Worm (Caenorhabditis elegans) whole organism, young adult: ENCODE results near the gene clp-2.

Source experiments
- B0035.1 ChIP-seq: sonication (generic microtip); optimal IDR thresholded peaks from 2 replicates; lab custom pipeline; 2016; ENCODE audit warnings: missing genetic modification characterization, mild to moderate bottlenecking, missing compliant biosample characterization, missing genotype, missing genetic modification reagents
- ccch-3 ChIP-seq: fragments of 200-800 bp; sonication (Bioruptor generic); optimal IDR thresholded peaks from 2 replicates; lab custom pipeline; 2018; ENCODE audit warnings: mild to moderate bottlenecking, missing genetic modification characterization, missing compliant biosample characterization
- hmg-1.2 ChIP-seq: fragments of 200-800 bp; sonication (Bioruptor generic); IDR thresholded peaks from 2 replicates; pipeline ENCODE4 v1.3.6; 2022; ENCODE audit warnings: missing genetic modification reagents, missing genetic modification characterization, missing compliant biosample characterization
- hmg-20 ChIP-seq: fragments of 200-800 bp; sonication (Bioruptor generic); IDR thresholded peaks from 2 replicates; pipeline ENCODE4 v1.3.6; 2022; ENCODE audit warnings: missing genetic modification reagents, missing genetic modification characterization, missing compliant biosample characterization
- hrde-1 ChIP-seq: sonication (generic microtip); optimal IDR thresholded peaks from 2 replicates; lab custom pipeline; 2016; ENCODE audit warnings: missing genetic modification characterization, mild to moderate bottlenecking, missing compliant biosample characterization, moderate library complexity, missing genotype, missing genetic modification reagents, borderline replicate concordance
- madf-10 ChIP-seq: sonication (generic microtip); optimal IDR thresholded peaks from 2 replicates; lab custom pipeline; 2016; ENCODE audit warnings: mild to moderate bottlenecking, missing genetic modification characterization, missing compliant biosample characterization
- madf-3 ChIP-seq: fragments of 200-800 bp; sonication (Bioruptor generic); IDR thresholded peaks from 2 replicates; pipeline ENCODE4 v1.3.6; 2022; ENCODE audit warnings: missing genetic modification reagents, missing genetic modification characterization, missing compliant biosample characterization
- nhr-27 ChIP-seq: fragments of 200-800 bp; sonication (Bioruptor generic); optimal IDR thresholded peaks from 2 replicates; lab custom pipeline; 2018; ENCODE audit warnings: mild to moderate bottlenecking, missing genetic modification characterization, moderate library complexity, missing compliant biosample characterization

ce11 chrIII:4693695-4694094 is 10.1 kb downstream of the clp-2 start, which contains the start of gene T04A8.8:
- TF ChIP-seq hmg-1.2 (GFP tag; lab: Robert Waterston, UW) (no peak), hmg-20 (GFP tag; lab: Robert Waterston, UW) (no peak), nhr-27 (tag; lab: Kevin White, UChicago) (no peak), madf-3 (GFP tag; lab: Robert Waterston, UW) (no peak), madf-10 (tag; lab: Kevin White, UChicago) (no peak), B0035.1 (tag; lab: Kevin White, UChicago) (no peak), hrde-1 (tag; lab: Kevin White, UChicago) (no peak), ccch-3 (GFP tag; lab: Kevin White, UChicago) (no peak)
